Worm (Caenorhabditis elegans) whole organism, L2 larva: ENCODE data around the gene epg-5.

Experiments
- ZK546.5 ChIP-seq: sonication (generic microtip); optimal IDR thresholded peaks from 2 replicates; lab custom pipeline; 2017; ENCODE audit warnings: missing biosample characterization, missing genetic modification characterization
- dmd-4 ChIP-seq: sonication (generic microtip); optimal IDR thresholded peaks from 2 replicates; lab custom pipeline; 2017; ENCODE audit warnings: missing biosample characterization, missing genetic modification characterization
- elt-1 ChIP-seq: fragments of 150-350 bp; optimal IDR thresholded peaks from 2 replicates; lab custom pipeline; 2014; ENCODE audit warnings: missing biosample characterization, missing genetic modification characterization
- lin-13 ChIP-seq: fragments of 150-350 bp; optimal IDR thresholded peaks from 2 replicates; lab custom pipeline; 2014; ENCODE audit warnings: missing biosample characterization, missing genetic modification reagents, missing genetic modification characterization
- nhr-23 ChIP-seq: fragments of 150-350 bp; optimal IDR thresholded peaks from 2 replicates; lab custom pipeline; 2014; ENCODE audit warnings: missing biosample characterization, missing genetic modification reagents, missing genetic modification characterization
- nhr-25 ChIP-seq: fragments of 150-350 bp; sonication (generic microtip); optimal IDR thresholded peaks from 3 replicates; lab custom pipeline; 2014; ENCODE audit warnings: missing biosample characterization, missing genetic modification characterization
- nhr-6 ChIP-seq: fragments of 150-350 bp; optimal IDR thresholded peaks from 2 replicates; lab custom pipeline; 2014; ENCODE audit warnings: missing biosample characterization, missing genetic modification characterization
- skn-1 ChIP-seq: sonication (generic microtip); optimal IDR thresholded peaks from 2 replicates; lab custom pipeline; 2017; ENCODE audit warnings: missing biosample characterization, missing genetic modification characterization

ce11 chrII:6642180-6642579, 33.0 kb upstream of the epg-5 start:
- TF ChIP-seq nhr-23 (no peak), dmd-4 (tag; lab: Kevin White, UChicago) (no peak), ZK546.5 (tag; lab: Kevin White, UChicago) (no peak), elt-1 (tag; lab: Kevin White, UChicago) (no peak), nhr-6 (tag; lab: Kevin White, UChicago) (no peak), nhr-25 (tag; lab: Kevin White, UChicago) (no peak), lin-13 (no peak), skn-1 (tag; lab: Kevin White, UChicago) (no peak)
